Fruit fly (Drosophila melanogaster) whole organism, embryonic: Measurements from ENCODE around the gene Cpr78Cb.

Experiments
- CG18619 ChIP-seq: fragments of 200-800 bp; sonication (Bioruptor generic); optimal IDR thresholded peaks from 3 replicates; lab custom pipeline; 2017; ENCODE audit warnings: missing biosample characterization, mild to moderate bottlenecking, missing genetic modification characterization
- CG7372 ChIP-seq: fragments of 200-800 bp; sonication (Bioruptor generic); IDR thresholded peaks from 2 replicates; pipeline ENCODE4 v1.3.6; 2022; ENCODE audit warnings: missing biosample characterization, missing genetic modification characterization
- bsh ChIP-seq, 2 experiments: fragments of 200-800 bp; sonication (Bioruptor generic); optimal IDR thresholded peaks; 2 replicates each; lab custom pipeline; 2017 to 2018; ENCODE audit warnings: mild to moderate bottlenecking in 2 of 2, missing biosample characterization in 2 of 2, missing genetic modification characterization in 2 of 2, moderate library complexity in 1 of 2
- ssp ChIP-seq: fragments of 200-800 bp; sonication (Bioruptor generic); IDR thresholded peaks from 2 replicates; pipeline ENCODE4 v1.3.6; 2022; ENCODE audit warnings: missing biosample characterization, missing genetic modification characterization

DNA sequence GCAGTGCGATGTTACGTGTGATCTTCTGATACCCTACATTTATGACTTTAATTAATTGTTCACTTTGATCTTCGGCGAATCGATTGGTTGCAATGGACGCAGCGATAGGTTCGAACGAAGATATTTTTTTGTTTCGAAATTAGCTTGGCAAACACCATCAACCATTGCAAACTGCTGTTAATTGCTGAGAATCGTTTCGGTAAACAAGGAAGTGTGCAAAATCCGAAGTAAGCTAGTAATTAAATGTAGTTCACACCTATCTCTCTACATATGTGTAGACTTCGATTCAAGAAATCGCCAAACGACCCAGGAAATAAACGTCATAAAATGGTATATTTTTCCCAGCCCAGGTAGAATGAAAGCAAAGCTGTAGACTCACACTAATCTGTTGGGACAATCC, 4.1 kb downstream of the Cpr78Cb start, which contains the start of gene CG43702:
- no peak for TF ChIP-seq CG7372 (GFP tag; lab: Robert Waterston, UW)
- no peak for TF ChIP-seq CG18619
- no peak for TF ChIP-seq bsh (GFP tag; optimal IDR thresholded peaks at IDR 0.05; lab: Kevin White, UChicago)
- no peak for TF ChIP-seq ssp
